Worm (Caenorhabditis elegans) whole organism, L4 larva: ENCODE results near the gene aex-3.

Experiments used
- F26F4.8 ChIP-seq: fragments of 200-800 bp; sonication (Bioruptor generic); conservative IDR thresholded peaks from 2 replicates; pipeline ENCODE4 v1.3.6; 2022; ENCODE audit warnings: missing genetic modification characterization, missing compliant biosample characterization
- F44E2.7 ChIP-seq: fragments of 200-800 bp; sonication (Bioruptor generic); IDR thresholded peaks from 2 replicates; pipeline ENCODE4 v2.1.2; 2022; ENCODE audit warnings: missing genetic modification characterization, missing compliant biosample characterization
- R02D3.7 ChIP-seq: fragments of 150-350 bp; sonication (generic microtip); optimal IDR thresholded peaks from 3 replicates; lab custom pipeline; 2014; ENCODE audit warnings: missing biosample characterization, missing genetic modification characterization
- ZK337.2 ChIP-seq: fragments of 200-800 bp; sonication (Bioruptor generic); IDR thresholded peaks from 2 replicates; pipeline ENCODE4 v1.3.6; 2022; ENCODE audit warnings: missing genetic modification reagents, missing genetic modification characterization, missing compliant biosample characterization
- ZK546.5 ChIP-seq, 2 experiments: sonication (generic microtip); optimal IDR thresholded peaks; 2 replicates each; lab custom pipeline; 2017; ENCODE audit warnings: missing biosample characterization in 2 of 2, missing genetic modification characterization in 2 of 2
- ceh-44 ChIP-seq: fragments of 200-800 bp; sonication (Bioruptor generic); IDR thresholded peaks from 2 replicates; pipeline ENCODE4 v1.3.6; 2022; ENCODE audit warnings: missing genetic modification reagents, missing genetic modification characterization, missing compliant biosample characterization
- ceh-62 ChIP-seq: sonication (generic microtip); optimal IDR thresholded peaks from 2 replicates; lab custom pipeline; 2017; ENCODE audit warnings: missing biosample characterization, missing genetic modification characterization
- ctbp-1 ChIP-seq: fragments of 200-800 bp; sonication (Bioruptor generic); IDR thresholded peaks from 2 replicates; pipeline ENCODE4 v1.3.6; 2022; ENCODE audit warnings: missing genetic modification reagents, missing genetic modification characterization, missing compliant biosample characterization
- daf-12 ChIP-seq: fragments of 150-350 bp; optimal IDR thresholded peaks from 2 replicates; lab custom pipeline; 2014; ENCODE audit warnings: missing biosample characterization, missing genetic modification reagents, missing genetic modification characterization
- daf-19 ChIP-seq: fragments of 200-800 bp; sonication (Bioruptor generic); conservative IDR thresholded peaks from 2 replicates; pipeline ENCODE4 v1.3.6; 2022; ENCODE audit warnings: missing genetic modification characterization, missing compliant biosample characterization
- daf-8 ChIP-seq: fragments of 200-800 bp; sonication (Bioruptor generic); IDR thresholded peaks from 2 replicates; pipeline ENCODE4 v1.3.6; 2022; ENCODE audit warnings: missing genetic modification characterization, missing compliant biosample characterization
- duxl-1 ChIP-seq: sonication (generic microtip); optimal IDR thresholded peaks from 2 replicates; lab custom pipeline; 2016; ENCODE audit warnings: mild to moderate bottlenecking, missing genetic modification characterization, moderate library complexity, missing compliant biosample characterization; ENCODE audit not compliant: poor library complexity
- hif-1 ChIP-seq, 2 experiments: sonication (generic microtip); optimal IDR thresholded peaks; 2 replicates each; lab custom pipeline; 2016 to 2017; ENCODE audit warnings: missing compliant biosample characterization in 2 of 2, missing genetic modification characterization in 2 of 2, missing genetic modification reagents in 2 of 2, missing genotype in 2 of 2, mild to moderate bottlenecking in 1 of 2
- lin-39 ChIP-seq: fragments of 150-350 bp; optimal IDR thresholded peaks from 2 replicates; lab custom pipeline; 2014; ENCODE audit warnings: missing biosample characterization, missing genetic modification reagents, missing genetic modification characterization
- mdl-1 ChIP-seq, 2 experiments: fragments of 150-350 bp in 1 of 2; sonication (generic microtip) in 1 of 2; optimal IDR thresholded peaks; 2 replicates each; lab custom pipeline; 2014 to 2017; ENCODE audit warnings: missing biosample characterization in 2 of 2, missing genetic modification characterization in 2 of 2
- mdt-29 ChIP-seq: fragments of 200-800 bp; sonication (Bioruptor generic); IDR thresholded peaks from 2 replicates; pipeline ENCODE4 v1.3.6; 2022; ENCODE audit warnings: missing genetic modification reagents, missing genetic modification characterization, missing compliant biosample characterization
- mep-1 ChIP-seq: fragments of 150-350 bp; sonication (generic microtip); optimal IDR thresholded peaks from 3 replicates; lab custom pipeline; 2014; ENCODE audit warnings: missing biosample characterization, missing genetic modification characterization
- mxl-2 ChIP-seq: fragments of 200-800 bp; sonication (Bioruptor generic); conservative IDR thresholded peaks from 2 replicates; pipeline ENCODE4 v1.3.6; 2022; ENCODE audit warnings: missing genetic modification reagents, missing genetic modification characterization, missing compliant biosample characterization
- mxl-3 ChIP-seq: fragments of 200-800 bp; sonication (Bioruptor generic); optimal IDR thresholded peaks from 2 replicates; lab custom pipeline; 2018; ENCODE audit warnings: mild to moderate bottlenecking, missing genetic modification characterization, missing compliant biosample characterization
- nhr-10 ChIP-seq: fragments of 150-350 bp; optimal IDR thresholded peaks from 2 replicates; lab custom pipeline; 2014; ENCODE audit warnings: missing biosample characterization, missing genetic modification characterization
- nhr-48 ChIP-seq: sonication (generic microtip); optimal IDR thresholded peaks from 2 replicates; lab custom pipeline; 2016; ENCODE audit warnings: mild to moderate bottlenecking, missing genetic modification characterization, missing compliant biosample characterization
- nhr-76 ChIP-seq: fragments of 150-350 bp; optimal IDR thresholded peaks from 2 replicates; lab custom pipeline; 2014; ENCODE audit warnings: missing biosample characterization, missing genetic modification characterization
- nhr-77 ChIP-seq: fragments of 150-350 bp; optimal IDR thresholded peaks from 2 replicates; lab custom pipeline; 2014; ENCODE audit warnings: missing biosample characterization, missing genetic modification characterization
- skn-1 ChIP-seq: fragments of 150-350 bp; optimal IDR thresholded peaks from 2 replicates; lab custom pipeline; 2014; ENCODE audit warnings: missing biosample characterization, missing genetic modification characterization
- spr-1 ChIP-seq: sonication (generic microtip); optimal IDR thresholded peaks from 2 replicates; lab custom pipeline; 2016; ENCODE audit warnings: mild to moderate bottlenecking, missing genetic modification characterization, missing compliant biosample characterization
- unc-130 ChIP-seq: sonication (generic microtip); optimal IDR thresholded peaks from 2 replicates; lab custom pipeline; 2016; ENCODE audit warnings: missing genetic modification reagents, missing genetic modification characterization, missing compliant biosample characterization
- unc-62 ChIP-seq, 3 experiments: fragments of 150-350 bp in 1 of 3; sonication (generic microtip); optimal IDR thresholded peaks in 2 of 3; peaks in 1 of 3; 1 replicate in 1 of 3; 2 replicates in 2 of 3; lab custom pipeline; 2014 to 2017; ENCODE audit warnings: missing biosample characterization in 3 of 3, missing genetic modification characterization in 3 of 3, missing genetic modification reagents in 3 of 3, missing genotype in 1 of 3
- ztf-7 ChIP-seq: fragments of 150-350 bp; optimal IDR thresholded peaks from 2 replicates; lab custom pipeline; 2014; ENCODE audit warnings: missing biosample characterization, missing genetic modification characterization

aex-3 gene

ce11 chrX:725868-726267, 33.7 kb downstream of the aex-3 start, which contains the start of gene sli-1:
sli-1 (minus strand) TSS chrX:725968.
- TF ChIP-seq daf-12 (tag; lab: Kevin White, UChicago): no peak
- no peak for TF ChIP-seq unc-62 (GFP tag; optimal IDR thresholded peaks at IDR 0.05 in 1 of 2; lab: Kevin White, UChicago)
- no peak for TF ChIP-seq unc-62 (tag; optimal IDR thresholded peaks at IDR 0.05; lab: Kevin White, UChicago)
- TF ChIP-seq ZK337.2 (GFP tag; lab: Robert Waterston, UW): no peak
- TF ChIP-seq mdt-29 (GFP tag; lab: Robert Waterston, UW): no peak
- TF ChIP-seq F26F4.8 (GFP tag; lab: Robert Waterston, UW): no peak
- TF ChIP-seq, all 104 proteins: peak for 0

DNA sequence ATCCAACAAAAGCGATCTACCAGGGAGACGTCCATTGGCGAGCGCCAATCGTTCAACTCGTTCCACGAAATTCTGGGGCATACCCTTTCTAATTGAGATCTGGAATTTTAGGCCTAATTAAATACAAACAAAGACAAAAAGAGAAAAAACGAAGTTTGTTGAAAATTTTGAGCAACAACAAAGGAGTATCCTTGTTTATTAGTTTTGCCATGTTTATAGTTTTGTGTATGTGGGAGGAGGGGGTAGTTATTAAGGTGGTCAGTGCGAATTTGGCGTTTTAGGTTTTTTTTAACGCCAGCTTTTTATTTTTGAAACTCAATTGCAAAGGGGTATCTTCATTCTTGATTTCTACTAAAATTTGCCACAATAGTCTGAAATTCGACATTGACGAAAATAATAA, 45.1 kb downstream of the aex-3 start, which contains the start of gene irk-2:
Gene irk-2, minus strand, starts transcription at position 101 of the 400 bp plus-strand sequence.
- TF ChIP-seq mep-1: no peak
- TF ChIP-seq ZK546.5 (tag; optimal IDR thresholded peaks at IDR 0.05; lab: Kevin White, UChicago): no peak
- TF ChIP-seq spr-1: no peak
- TF ChIP-seq daf-8 (GFP tag; lab: Robert Waterston, UW): no peak
- TF ChIP-seq nhr-77 (tag; lab: Kevin White, UChicago): no peak
- no peak for TF ChIP-seq nhr-10 (tag; lab: Kevin White, UChicago)
- TF ChIP-seq R02D3.7: no peak
- TF ChIP-seq ceh-44 (GFP tag; lab: Robert Waterston, UW): no peak
- no peak for TF ChIP-seq duxl-1 (tag; lab: Kevin White, UChicago)
- TF ChIP-seq ceh-62 (tag; lab: Kevin White, UChicago): no peak
- no peak for TF ChIP-seq nhr-76 (tag; lab: Kevin White, UChicago)
- TF ChIP-seq mxl-2 (GFP tag; lab: Robert Waterston, UW): no peak
- no peak for TF ChIP-seq nhr-48 (tag; lab: Kevin White, UChicago)
- no peak for TF ChIP-seq F44E2.7 (GFP tag; lab: Robert Waterston, UW)
- no peak for TF ChIP-seq lin-39 (tag; lab: Kevin White, UChicago)

ce11 chrX:706490-706889, 53.0 kb downstream of the aex-3 start, which contains the start of gene M02A10.1:
M02A10.1 (plus strand) TSS chrX:706790.
- TF ChIP-seq hif-1 (tag; optimal IDR thresholded peaks at IDR 0.05; lab: Kevin White, UChicago) (no peak), ctbp-1 (GFP tag; lab: Robert Waterston, UW) (no peak), mxl-3 (no peak), unc-130 (GFP tag; lab: Kevin White, UChicago) (no peak), mdl-1 (tag; optimal IDR thresholded peaks at IDR 0.05; lab: Kevin White, UChicago) (no peak), daf-19 (no peak), ztf-7 (tag; lab: Kevin White, UChicago) (no peak), skn-1 (tag; lab: Kevin White, UChicago) (no peak)
